Fruit fly (Drosophila melanogaster) whole organism, embryonic: ENCODE measurements around the gene CG43179.

ENCODE experiments used
- CG14014 ChIP-seq: fragments of 200-800 bp; sonication (Bioruptor generic); IDR thresholded peaks from 2 replicates; pipeline ENCODE4 v1.3.6; 2022; ENCODE audit warnings: missing biosample characterization, missing genetic modification characterization
- CG15269 ChIP-seq: fragments of 200-800 bp; sonication (Bioruptor generic); optimal IDR thresholded peaks from 2 replicates; lab custom pipeline; 2018; ENCODE audit warnings: missing biosample characterization, mild to moderate bottlenecking, missing genetic modification characterization, moderate library complexity
- CG8359 ChIP-seq: fragments of 200-800 bp; sonication (Bioruptor generic); optimal IDR thresholded peaks from 2 replicates; lab custom pipeline; 2017; ENCODE audit warnings: missing biosample characterization, mild to moderate bottlenecking, missing genetic modification characterization, borderline replicate concordance
- CG9215 ChIP-seq: fragments of 200-800 bp; sonication (Bioruptor generic); IDR thresholded peaks from 2 replicates; pipeline ENCODE4 v1.3.6; 2022; ENCODE audit warnings: missing biosample characterization, missing genetic modification characterization
- ERR ChIP-seq: fragments of 200-800 bp; sonication (Bioruptor generic); optimal IDR thresholded peaks from 2 replicates; lab custom pipeline; 2016; ENCODE audit warnings: missing biosample characterization, missing genetic modification characterization
- Mad ChIP-seq: fragments of 200-800 bp; sonication (Bioruptor generic); optimal IDR thresholded peaks from 2 replicates; lab custom pipeline; 2016; ENCODE audit warnings: missing biosample characterization, missing genetic modification characterization
- Ravus ChIP-seq: fragments of 200-800 bp; sonication (Bioruptor generic); IDR thresholded peaks from 2 replicates; pipeline ENCODE4 v1.3.6; 2022; ENCODE audit warnings: missing biosample characterization, missing genetic modification characterization
- bcd ChIP-seq: fragments of 200-800 bp; sonication (Bioruptor generic); optimal IDR thresholded peaks from 2 replicates; lab custom pipeline; 2017; ENCODE audit warnings: missing biosample characterization, mild to moderate bottlenecking, missing genetic modification characterization
- hth ChIP-seq: fragments of >200 bp; optimal IDR thresholded peaks from 2 replicates; lab custom pipeline; 2017; ENCODE audit warnings: inconsistent platforms
- lbe ChIP-seq: fragments of 200-800 bp; sonication (Bioruptor generic); optimal IDR thresholded peaks from 2 replicates; lab custom pipeline; 2016; ENCODE audit warnings: missing biosample characterization, mild to moderate bottlenecking, missing genetic modification characterization
- nerfin-1 ChIP-seq: fragments of 200-800 bp; sonication (Bioruptor generic); optimal IDR thresholded peaks from 3 replicates; lab custom pipeline; 2019; ENCODE audit warnings: missing biosample characterization, mild to moderate bottlenecking, missing genetic modification characterization, moderate library complexity
- ro ChIP-seq: fragments of 200-800 bp; sonication (Bioruptor generic); IDR thresholded peaks from 2 replicates; pipeline ENCODE4 v1.3.6; 2022; ENCODE audit warnings: missing biosample characterization, missing genetic modification characterization
- z ChIP-seq: fragments of 200-800 bp; sonication (Bioruptor generic); IDR thresholded peaks from 3 replicates; pipeline ENCODE4 v1.3.6; 2022; ENCODE audit warnings: missing biosample characterization, missing genetic modification characterization

DNA sequence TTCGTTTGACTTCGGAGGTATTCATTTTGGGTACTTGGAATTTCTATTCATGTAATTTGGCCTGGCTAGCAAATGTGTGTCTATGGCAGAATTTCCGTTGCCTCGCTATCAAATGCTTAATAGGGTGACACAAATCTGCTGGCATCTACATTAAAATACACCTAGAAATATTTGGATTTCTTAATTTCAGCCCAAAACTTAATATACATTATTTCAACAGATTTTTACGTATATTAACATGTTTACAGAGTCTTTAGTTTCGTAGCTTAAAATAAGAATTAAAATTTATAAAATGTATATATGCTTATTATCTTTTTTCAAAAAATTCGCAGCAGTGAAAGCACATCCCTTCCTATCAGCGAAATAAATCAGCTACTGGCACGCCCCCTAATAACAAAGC is 26.9 kb upstream of the CG43179 start, which contains the start of gene CG9624:
- TF ChIP-seq CG9215 (GFP tag; lab: Robert Waterston, UW) = no peak
- no peak for TF ChIP-seq ro
- TF ChIP-seq Ravus (GFP tag; lab: Robert Waterston, UW) = no peak
- TF ChIP-seq bcd (GFP tag; lab: Kevin White, UChicago) = no peak
- no peak for TF ChIP-seq CG15269
- TF ChIP-seq CG14014 = no peak
- TF ChIP-seq Mad = no peak
- no peak for TF ChIP-seq hth (lab: Kevin White, UChicago)
- no peak for TF ChIP-seq CG8359 (GFP tag; lab: Kevin White, UChicago)
- TF ChIP-seq z (GFP tag; lab: Robert Waterston, UW) = no peak
- TF ChIP-seq ERR (GFP tag; lab: Kevin White, UChicago) = no peak
- TF ChIP-seq lbe (GFP tag; lab: Kevin White, UChicago) = no peak
- no peak for TF ChIP-seq nerfin-1 (tag; lab: Kevin White, UChicago)
